Worm (Caenorhabditis elegans): ENCODE results near the gene F13B12.3.

Gene F13B12.3

DNA sequence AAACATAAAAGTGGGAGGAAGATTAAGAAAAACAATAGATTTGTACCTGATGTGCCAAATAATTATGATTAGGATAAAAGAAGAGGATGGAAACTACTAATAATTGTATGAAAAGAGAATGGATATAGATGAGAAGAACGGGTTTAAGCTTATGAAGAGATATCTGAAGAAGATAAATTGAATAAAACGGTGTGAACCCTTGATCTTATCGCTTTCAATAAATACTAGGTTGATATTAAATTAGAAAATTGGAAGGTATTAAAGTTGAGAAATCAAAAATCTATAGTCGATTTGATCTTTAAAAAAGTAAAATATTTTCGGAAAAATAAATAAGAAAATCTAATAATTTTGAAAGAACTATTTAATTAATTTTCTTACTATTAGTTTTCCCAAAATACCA lies 10.9 kb downstream of the F13B12.3 start, which contains the start of gene F13B12.4:
F13B12.4 (minus strand) TSS at position 101 of the 400 bp plus-strand sequence.
- TF ChIP-seq ref-1 (GFP tag; conservative IDR thresholded peaks at IDR 0.05) (no peak), ztf-29 (GFP tag; IDR thresholded peaks at IDR 0.05) (no peak), ztf-23 (GFP tag; IDR thresholded peaks at IDR 0.05) (no peak), med-1 (GFP tag; optimal IDR thresholded peaks at IDR 0.05; ENCODE audit: insufficient read depth) (no peak), T22C8.4 (GFP tag; IDR thresholded peaks at IDR 0.05) (no peak), flt-1 (GFP tag; IDR thresholded peaks at IDR 0.05) (no peak), klf-2 (GFP tag; conservative IDR thresholded peaks at IDR 0.05) (no peak), cog-1 (tag; optimal IDR thresholded peaks at IDR 0.05) (no peak), tab-1 (GFP tag; IDR thresholded peaks at IDR 0.05) (no peak)

DNA sequence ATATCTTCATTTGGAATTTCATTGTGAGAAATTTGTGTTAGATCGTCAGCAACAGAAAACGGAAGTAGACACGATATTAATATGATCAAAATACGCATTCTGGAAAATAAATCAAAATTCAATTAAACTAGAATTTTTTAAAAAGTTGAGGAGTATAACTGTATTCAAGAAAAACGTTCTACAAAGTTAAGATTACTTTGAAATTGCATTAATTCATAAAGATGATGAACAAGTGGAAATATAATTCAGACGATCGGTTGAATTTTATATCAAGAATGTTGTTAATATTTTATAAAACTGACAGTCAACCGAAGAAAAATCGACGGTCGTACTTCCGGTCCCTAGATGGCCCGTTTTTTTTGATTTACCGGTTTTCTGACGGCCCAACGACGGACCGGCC lies 14.1 kb downstream of the F13B12.3 start, which contains the start of gene F01D4.8:
F01D4.8 (minus strand) TSS at position 101 of the 400 bp plus-strand sequence.
- no peak for TF ChIP-seq tab-1 (GFP tag; IDR thresholded peaks at IDR 0.05)
- no peak for TF ChIP-seq ref-1 (GFP tag; conservative IDR thresholded peaks at IDR 0.05)
- TF ChIP-seq T22C8.4 (GFP tag; IDR thresholded peaks at IDR 0.05): no peak
- TF ChIP-seq ztf-23 (GFP tag; IDR thresholded peaks at IDR 0.05): no peak
- no peak for TF ChIP-seq med-1 (GFP tag; optimal IDR thresholded peaks at IDR 0.05; ENCODE audit: insufficient read depth)
- TF ChIP-seq flt-1 (GFP tag; IDR thresholded peaks at IDR 0.05): no peak
- TF ChIP-seq klf-2 (GFP tag; conservative IDR thresholded peaks at IDR 0.05): no peak
- no peak for TF ChIP-seq ztf-29 (GFP tag; IDR thresholded peaks at IDR 0.05)

DNA sequence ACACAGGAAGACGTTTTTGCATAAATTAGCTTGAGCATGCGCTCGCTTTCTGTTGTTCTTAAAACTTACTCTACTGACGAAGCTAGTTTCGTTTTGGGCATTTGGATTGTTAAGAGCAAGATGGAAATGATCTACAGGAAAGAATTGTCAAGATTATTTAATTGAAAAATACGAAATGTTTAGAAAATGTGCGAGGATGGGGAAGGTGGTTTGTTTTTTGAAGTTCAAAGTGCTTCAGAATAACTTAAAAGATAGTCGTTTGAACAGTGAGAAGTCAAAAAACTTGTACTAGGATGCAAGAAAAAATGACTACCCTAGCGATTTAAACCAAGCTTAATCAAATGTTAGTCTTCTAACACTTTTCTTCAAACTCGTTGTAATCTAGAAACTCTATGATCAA lies 18.2 kb downstream of the F13B12.3 start, which contains the start of gene srb-17:
srb-17 (minus strand) TSS at position 101 of the 400 bp plus-strand sequence.
- TF ChIP-seq ref-1 (GFP tag; conservative IDR thresholded peaks at IDR 0.05) (no peak), med-1 (GFP tag; optimal IDR thresholded peaks at IDR 0.05; ENCODE audit: insufficient read depth) (no peak), ztf-29 (GFP tag; IDR thresholded peaks at IDR 0.05) (no peak), tab-1 (GFP tag; IDR thresholded peaks at IDR 0.05) (no peak), ztf-23 (GFP tag; IDR thresholded peaks at IDR 0.05) (no peak), T22C8.4 (GFP tag; IDR thresholded peaks at IDR 0.05) (no peak), cog-1 (tag; optimal IDR thresholded peaks at IDR 0.05) (no peak), klf-2 (GFP tag; conservative IDR thresholded peaks at IDR 0.05) (no peak), flt-1 (GFP tag; IDR thresholded peaks at IDR 0.05) (no peak)

DNA sequence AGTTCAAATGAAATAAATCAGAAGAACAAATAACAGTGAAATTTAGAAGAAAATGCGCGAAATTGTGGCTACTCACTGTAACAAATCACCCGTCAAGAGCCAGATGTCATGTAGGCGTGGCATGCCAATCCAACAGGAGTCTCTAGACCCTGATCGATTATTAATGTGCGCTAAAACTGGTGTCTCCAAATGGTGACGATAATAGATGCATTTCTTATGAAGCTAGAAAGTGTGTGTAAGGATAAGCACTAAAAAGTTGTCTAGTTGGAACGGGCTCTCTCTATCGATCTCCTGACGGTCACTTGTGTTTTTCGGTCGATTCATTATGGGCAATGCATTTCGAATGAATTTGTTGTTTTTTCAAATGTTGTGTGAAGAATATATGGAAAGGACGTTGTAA lies 22.8 kb downstream of the F13B12.3 start, which contains the start of gene mec-3:
mec-3 (minus strand) TSS at position 101 of the 400 bp plus-strand sequence.
- no peak for TF ChIP-seq cog-1 (tag; optimal IDR thresholded peaks at IDR 0.05)
- TF ChIP-seq ztf-29 (GFP tag; IDR thresholded peaks at IDR 0.05): no peak
- TF ChIP-seq klf-2 (GFP tag; conservative IDR thresholded peaks at IDR 0.05): no peak
- TF ChIP-seq ref-1 (GFP tag; conservative IDR thresholded peaks at IDR 0.05): no peak
- TF ChIP-seq med-1 (GFP tag; optimal IDR thresholded peaks at IDR 0.05; ENCODE audit: insufficient read depth): no peak
- TF ChIP-seq flt-1 (GFP tag; IDR thresholded peaks at IDR 0.05): no peak
- no peak for TF ChIP-seq T22C8.4 (GFP tag; IDR thresholded peaks at IDR 0.05)
- no peak for TF ChIP-seq tab-1 (GFP tag; IDR thresholded peaks at IDR 0.05)
- no peak for TF ChIP-seq ztf-23 (GFP tag; IDR thresholded peaks at IDR 0.05)

DNA sequence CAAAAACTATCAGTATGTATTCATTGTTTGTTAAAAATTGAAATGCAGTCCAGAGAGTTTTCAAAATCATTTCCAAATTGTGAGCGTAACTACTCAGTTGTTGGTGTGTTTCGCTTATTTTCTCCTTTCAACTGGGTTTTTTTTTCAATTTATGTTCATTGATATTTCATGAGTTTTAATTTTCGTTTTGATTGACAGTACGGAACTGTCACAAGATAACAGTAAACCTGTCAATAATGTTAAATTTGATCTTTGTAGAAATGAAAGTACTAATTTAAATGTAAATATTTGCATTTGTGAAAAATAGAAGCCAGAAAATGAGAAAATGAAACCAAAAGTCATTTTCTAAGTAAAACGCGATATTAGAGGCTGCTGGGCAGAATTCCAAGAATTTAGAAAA lies 23.7 kb downstream of the F13B12.3 start:
- TF ChIP-seq flt-1 (GFP tag; IDR thresholded peaks at IDR 0.05) (no peak), ztf-23 (GFP tag; IDR thresholded peaks at IDR 0.05) (no peak), cog-1 (tag; optimal IDR thresholded peaks at IDR 0.05) (no peak), ref-1 (GFP tag; conservative IDR thresholded peaks at IDR 0.05) (no peak), tab-1 (GFP tag; IDR thresholded peaks at IDR 0.05) (no peak), med-1 (GFP tag; optimal IDR thresholded peaks at IDR 0.05; ENCODE audit: insufficient read depth) (no peak)

- TF ChIP-seq ztf-23 (GFP tag; IDR thresholded peaks at IDR 0.05) (no peak), med-1 (GFP tag; optimal IDR thresholded peaks at IDR 0.05; ENCODE audit: insufficient read depth) (no peak), ref-1 (GFP tag; conservative IDR thresholded peaks at IDR 0.05) (no peak), klf-2 (GFP tag; conservative IDR thresholded peaks at IDR 0.05) (no peak)
Observed at ce11 chrIV:10463127-10463526, 24.2 kb downstream of the F13B12.3 start.

DNA sequence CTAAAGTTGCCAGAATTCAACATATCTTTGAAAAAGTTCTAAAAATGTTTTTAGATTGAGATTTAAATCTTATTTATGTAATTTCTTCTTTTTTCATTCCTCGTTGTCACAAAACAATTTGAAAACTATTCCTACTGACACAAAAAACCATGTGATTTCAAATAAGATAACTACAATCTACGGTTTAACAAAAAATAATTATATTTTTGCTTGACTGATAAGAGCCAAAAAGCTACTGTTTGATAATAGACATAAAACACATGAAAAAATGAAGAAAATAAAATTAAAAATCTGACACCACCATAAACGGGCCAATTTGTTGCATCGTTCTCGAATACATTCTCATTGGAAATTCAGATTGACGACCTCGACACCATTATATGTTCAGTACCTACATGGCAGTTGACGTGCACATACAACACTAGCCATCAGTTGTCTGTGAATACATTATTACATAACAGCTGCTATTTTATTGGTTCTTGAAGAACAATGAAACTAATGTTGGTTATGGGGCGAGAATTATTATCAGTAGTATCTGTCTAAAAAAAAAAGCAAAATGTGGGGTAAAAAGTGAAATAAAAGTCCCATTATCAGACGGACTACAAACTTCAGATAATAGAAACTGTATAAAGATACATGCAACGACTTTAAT lies 25.2 kb downstream of the F13B12.3 start, which contains the start of gene ugt-43:
ugt-43 (plus strand) TSS at position 602 of the 652 bp plus-strand sequence.
- TF ChIP-seq med-1 (GFP tag; optimal IDR thresholded peaks at IDR 0.05; ENCODE audit: insufficient read depth): no peak
- no peak for TF ChIP-seq ztf-23 (GFP tag; IDR thresholded peaks at IDR 0.05)
- TF ChIP-seq ref-1 (GFP tag; conservative IDR thresholded peaks at IDR 0.05): no peak
- no peak for TF ChIP-seq flt-1 (GFP tag; IDR thresholded peaks at IDR 0.05)
- TF ChIP-seq tab-1 (GFP tag; IDR thresholded peaks at IDR 0.05): no peak
- TF ChIP-seq T22C8.4 (GFP tag; IDR thresholded peaks at IDR 0.05): no peak
- no peak for TF ChIP-seq klf-2 (GFP tag; conservative IDR thresholded peaks at IDR 0.05)
- TF ChIP-seq cog-1 (tag; optimal IDR thresholded peaks at IDR 0.05): no peak
- no peak for TF ChIP-seq ztf-29 (GFP tag; IDR thresholded peaks at IDR 0.05)

ce11 chrIV:10465764-10466163 lies 26.8 kb downstream of the F13B12.3 start:
- TF ChIP-seq ztf-23 (GFP tag; IDR thresholded peaks at IDR 0.05) (no peak), tab-1 (GFP tag; IDR thresholded peaks at IDR 0.05) (no peak), ztf-29 (GFP tag; IDR thresholded peaks at IDR 0.05) (no peak), ref-1 (GFP tag; conservative IDR thresholded peaks at IDR 0.05) (no peak), T22C8.4 (GFP tag; IDR thresholded peaks at IDR 0.05) (no peak), klf-2 (GFP tag; conservative IDR thresholded peaks at IDR 0.05) (no peak), med-1 (GFP tag; optimal IDR thresholded peaks at IDR 0.05; ENCODE audit: insufficient read depth) (no peak), cog-1 (tag; optimal IDR thresholded peaks at IDR 0.05) (no peak), flt-1 (GFP tag; IDR thresholded peaks at IDR 0.05) (no peak)

ce11 chrIV:10466398-10466797 lies 27.5 kb downstream of the F13B12.3 start:
- TF ChIP-seq med-1 (GFP tag; optimal IDR thresholded peaks at IDR 0.05; ENCODE audit: insufficient read depth) (no peak), klf-2 (GFP tag; conservative IDR thresholded peaks at IDR 0.05) (no peak), cog-1 (tag; optimal IDR thresholded peaks at IDR 0.05) (no peak), ztf-29 (GFP tag; IDR thresholded peaks at IDR 0.05) (no peak), tab-1 (GFP tag; IDR thresholded peaks at IDR 0.05) (no peak), ref-1 (GFP tag; conservative IDR thresholded peaks at IDR 0.05) (no peak), T22C8.4 (GFP tag; IDR thresholded peaks at IDR 0.05) (no peak), ztf-23 (GFP tag; IDR thresholded peaks at IDR 0.05) (no peak), flt-1 (GFP tag; IDR thresholded peaks at IDR 0.05) (no peak)
